Fruit fly (Drosophila melanogaster) whole organism, pupa: ENCODE results near the gene Srp19.

Experiments used
- CG10348 ChIP-seq: fragments of 200-800 bp; sonication (Bioruptor generic); IDR thresholded peaks from 2 replicates; pipeline ENCODE4 v1.3.6; 2022; ENCODE audit warnings: missing biosample characterization, missing genetic modification characterization
- CG12605 ChIP-seq: fragments of 200-800 bp; sonication (Bioruptor generic); IDR thresholded peaks from 2 replicates; pipeline ENCODE4 v1.3.6; 2022; ENCODE audit warnings: missing biosample characterization, missing genetic modification characterization
- CG13204 ChIP-seq: fragments of 200-800 bp; sonication (Bioruptor generic); optimal IDR thresholded peaks from 2 replicates; lab custom pipeline; 2018; ENCODE audit warnings: missing biosample characterization, mild to moderate bottlenecking, missing genetic modification characterization, moderate library complexity
- CG14655 ChIP-seq: fragments of 200-800 bp; sonication (Bioruptor generic); optimal IDR thresholded peaks from 3 replicates; lab custom pipeline; 2017; ENCODE audit warnings: mild to moderate bottlenecking, missing biosample characterization, missing genetic modification reagents, missing genetic modification characterization
- CG15710 ChIP-seq: fragments of 200-800 bp; sonication (Bioruptor generic); optimal IDR thresholded peaks from 2 replicates; lab custom pipeline; 2018; ENCODE audit warnings: missing biosample characterization, mild to moderate bottlenecking, missing genetic modification characterization, moderate library complexity
- CG17806 ChIP-seq: fragments of 200-800 bp; sonication (Bioruptor generic); optimal IDR thresholded peaks from 2 replicates; lab custom pipeline; 2018; ENCODE audit warnings: missing biosample characterization, mild to moderate bottlenecking, missing genetic modification characterization, moderate library complexity
- CG32121 ChIP-seq: fragments of 200-800 bp; sonication (Bioruptor generic); IDR thresholded peaks from 2 replicates; pipeline ENCODE4 v1.3.6; 2022; ENCODE audit warnings: missing biosample characterization, missing genetic modification characterization
- CG34367 ChIP-seq: fragments of 200-800 bp; sonication (Bioruptor generic); optimal IDR thresholded peaks from 2 replicates; lab custom pipeline; 2018; ENCODE audit warnings: missing biosample characterization, mild to moderate bottlenecking, missing genetic modification characterization
- CG4496 ChIP-seq: fragments of 200-800 bp; sonication (Bioruptor generic); IDR thresholded peaks from 3 replicates; pipeline ENCODE4 v1.3.6; 2022; ENCODE audit warnings: missing biosample characterization, missing genetic modification characterization
- CG8159 ChIP-seq: fragments of 200-800 bp; sonication (Bioruptor generic); optimal IDR thresholded peaks from 3 replicates; lab custom pipeline; 2018; ENCODE audit warnings: missing biosample characterization, mild to moderate bottlenecking, missing genetic modification characterization, moderate library complexity
- CG8301 ChIP-seq: fragments of 200-800 bp; sonication (Bioruptor generic); optimal IDR thresholded peaks from 2 replicates; lab custom pipeline; 2018; ENCODE audit warnings: missing biosample characterization, mild to moderate bottlenecking, missing genetic modification characterization
- CG9948 ChIP-seq: fragments of 200-800 bp; sonication (Bioruptor generic); optimal IDR thresholded peaks from 2 replicates; lab custom pipeline; 2018; ENCODE audit warnings: missing biosample characterization, mild to moderate bottlenecking, missing genetic modification characterization, moderate library complexity
- D1 ChIP-seq: fragments of 200-800 bp; sonication (Bioruptor generic); optimal IDR thresholded peaks from 2 replicates; lab custom pipeline; 2018; ENCODE audit warnings: missing biosample characterization, mild to moderate bottlenecking, missing genetic modification characterization, moderate library complexity
- EcR ChIP-seq: fragments of 200-800 bp; sonication (Bioruptor generic); optimal IDR thresholded peaks from 3 replicates; lab custom pipeline; 2019; ENCODE audit warnings: missing biosample characterization, missing genetic modification characterization, mild to moderate bottlenecking, moderate library complexity, missing genetic modification reagents
- Ets98B ChIP-seq: fragments of 200-800 bp; sonication (Bioruptor generic); IDR thresholded peaks from 2 replicates; pipeline ENCODE4 v1.3.6; 2022; ENCODE audit warnings: missing biosample characterization, missing genetic modification characterization
- Pif1A ChIP-seq: fragments of 200-800 bp; sonication (Bioruptor generic); optimal IDR thresholded peaks from 3 replicates; lab custom pipeline; 2016; ENCODE audit warnings: missing biosample characterization, missing genetic modification characterization
- Pif1B ChIP-seq: fragments of 200-800 bp; sonication (Bioruptor generic); optimal IDR thresholded peaks from 3 replicates; lab custom pipeline; 2016; ENCODE audit warnings: missing biosample characterization, missing genetic modification characterization
- Snoo ChIP-seq: fragments of 200-800 bp; sonication (Bioruptor generic); optimal IDR thresholded peaks from 3 replicates; lab custom pipeline; 2017; ENCODE audit warnings: missing biosample characterization, mild to moderate bottlenecking, missing genetic modification characterization, inconsistent platforms
- fd96Ca ChIP-seq: fragments of 200-800 bp; sonication (Bioruptor generic); IDR thresholded peaks from 3 replicates; pipeline ENCODE4 v1.3.6; 2022; ENCODE audit warnings: missing biosample characterization, missing genetic modification characterization
- gl ChIP-seq: fragments of 200-800 bp; sonication (Bioruptor generic); optimal IDR thresholded peaks from 2 replicates; lab custom pipeline; 2018; ENCODE audit warnings: missing biosample characterization, mild to moderate bottlenecking, missing genetic modification characterization
- rn ChIP-seq: fragments of 200-800 bp; sonication (Bioruptor generic); IDR thresholded peaks from 2 replicates; pipeline ENCODE4 v1.3.6; 2022; ENCODE audit warnings: missing biosample characterization, missing genetic modification characterization

Srp19 gene

DNA sequence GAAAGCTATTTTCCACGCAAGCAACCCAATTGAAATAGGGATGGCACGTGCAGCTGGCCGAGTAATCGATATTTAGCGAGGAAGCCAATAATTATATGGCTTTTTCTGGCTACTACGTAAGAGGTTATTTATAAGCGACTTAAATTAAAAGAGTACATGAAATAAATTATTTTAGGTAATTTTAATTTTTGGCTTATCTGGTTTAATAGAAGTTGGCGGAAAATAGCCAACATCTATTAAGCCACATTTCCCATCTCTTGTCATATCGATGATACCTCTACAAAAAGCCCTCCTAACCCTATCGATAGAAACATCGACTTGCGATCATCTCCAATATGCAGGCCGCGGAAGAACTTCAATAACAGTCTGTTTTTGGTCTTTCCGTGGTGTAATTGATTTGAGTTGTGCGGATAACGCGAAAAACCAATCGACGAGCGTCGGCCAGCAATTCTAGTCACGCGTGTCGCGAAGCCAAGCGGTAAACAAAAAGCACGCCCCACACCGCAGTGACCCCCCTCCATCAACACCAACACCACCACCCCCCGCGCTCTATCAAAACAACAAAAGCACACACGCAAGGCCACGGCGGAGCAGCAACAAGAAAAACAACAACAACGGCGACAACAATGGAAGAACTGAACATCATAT is at the start of gene Srp19, which contains the start of gene qm:
TSS of gene Srp19 (minus strand) at position 51 of the 648 bp plus-strand sequence.
TSS of gene qm (plus strand) at position 330 of the 648 bp plus-strand sequence.
- peak; percentile 27; the same call in 2 of the 3 replicates for TF ChIP-seq fd96Ca
- no peak for TF ChIP-seq Pif1A (GFP tag; lab: Kevin White, UChicago)
- peak; percentile 25; the same call in 1 of the 2 replicates for TF ChIP-seq CG32121 (GFP tag; lab: Robert Waterston, UW)
- TF ChIP-seq CG8159 (tag; lab: Kevin White, UChicago), result no peak
- peak; percentile 11 for TF ChIP-seq CG15710
- no peak for TF ChIP-seq rn (GFP tag; lab: Robert Waterston, UW)
- no peak for TF ChIP-seq CG17806
- TF ChIP-seq CG4496, result peak; percentile 59; the same call in 1 of the 3 replicates
- TF ChIP-seq CG13204 (GFP tag; lab: Kevin White, UChicago), result peak; percentile 61
- peak; percentile 64 for TF ChIP-seq CG12605 (GFP tag; lab: Robert Waterston, UW)
- peak; percentile 20 for TF ChIP-seq gl (tag; lab: Kevin White, UChicago)
- no peak for TF ChIP-seq CG14655 (GFP tag; lab: Kevin White, UChicago)
- no peak for TF ChIP-seq CG10348 (GFP tag; lab: Robert Waterston, UW)
- TF ChIP-seq Pif1B, result no peak
- TF ChIP-seq CG8301 (tag; lab: Kevin White, UChicago), result no peak
- no peak for TF ChIP-seq D1 (tag; lab: Kevin White, UChicago)
- TF ChIP-seq Ets98B (GFP tag; lab: Robert Waterston, UW), result peak; percentile 43; the same call in 1 of the 2 replicates
- TF ChIP-seq CG34367 (tag; lab: Kevin White, UChicago), result no peak
- peak; percentile 44 for TF ChIP-seq EcR (GFP tag; lab: Kevin White, UChicago)
- TF ChIP-seq Snoo, result no peak
- TF ChIP-seq CG9948 (tag; lab: Kevin White, UChicago), result no peak

DNA sequence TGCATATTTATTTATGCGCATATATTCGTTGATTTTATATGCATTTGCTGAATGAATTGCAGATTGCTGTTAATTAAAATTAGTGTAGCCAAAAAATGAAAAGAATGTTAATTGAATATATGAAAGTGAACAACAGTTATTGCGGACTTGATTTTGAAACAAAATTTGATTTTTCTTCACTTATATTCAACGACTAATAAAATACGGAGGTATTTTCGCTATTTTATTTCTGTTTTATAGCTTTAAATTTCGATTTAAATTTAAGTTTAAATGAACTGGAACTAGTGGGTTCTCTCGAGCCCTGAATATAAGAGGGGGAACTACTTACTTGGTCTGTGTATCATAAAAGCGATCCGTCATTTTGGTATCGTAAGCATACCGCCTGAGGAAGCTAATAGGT is 48.2 kb upstream of the Srp19 start, which contains the start of gene CG32379:
TSS of gene CG32379 (plus strand) at position 301 of the 400 bp plus-strand sequence.
- TF ChIP-seq D1 (tag; lab: Kevin White, UChicago), result no peak
- TF ChIP-seq Ets98B (GFP tag; lab: Robert Waterston, UW), result no peak
- TF ChIP-seq rn (GFP tag; lab: Robert Waterston, UW), result no peak
- no peak for TF ChIP-seq CG14655 (GFP tag; lab: Kevin White, UChicago)
- TF ChIP-seq Pif1B, result no peak
- TF ChIP-seq CG32121 (GFP tag; lab: Robert Waterston, UW), result no peak
- no peak for TF ChIP-seq CG8301 (tag; lab: Kevin White, UChicago)
- no peak for TF ChIP-seq CG34367 (tag; lab: Kevin White, UChicago)
- TF ChIP-seq Snoo, result no peak
- TF ChIP-seq CG13204 (GFP tag; lab: Kevin White, UChicago), result no peak
- no peak for TF ChIP-seq CG15710
- TF ChIP-seq fd96Ca, result no peak
- TF ChIP-seq CG9948 (tag; lab: Kevin White, UChicago), result no peak

DNA sequence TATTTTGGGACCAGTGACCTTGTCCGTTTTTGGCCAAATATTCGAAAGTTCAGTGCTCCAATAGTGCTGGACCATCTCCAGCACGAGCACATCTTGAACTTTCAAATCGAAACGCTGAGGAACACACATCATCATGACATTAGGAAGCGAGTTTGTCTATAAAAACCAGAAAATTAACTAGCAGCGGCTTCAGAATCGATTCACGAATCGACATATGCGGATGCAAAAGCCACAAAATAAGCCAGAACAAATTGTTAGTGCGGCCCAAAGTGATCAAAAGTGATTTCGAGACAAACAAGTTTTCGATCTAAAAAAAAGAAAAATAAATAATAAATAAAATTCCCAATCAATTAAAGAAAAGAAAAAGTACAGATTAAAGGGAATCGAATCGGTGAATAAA is 42.6 kb upstream of the Srp19 start, which contains the start of gene CG8563:
TSS of gene CG8563 (plus strand) at position 301 of the 400 bp plus-strand sequence.
- TF ChIP-seq gl (tag; lab: Kevin White, UChicago) (no peak), D1 (tag; lab: Kevin White, UChicago) (no peak), CG12605 (GFP tag; lab: Robert Waterston, UW) (no peak), rn (GFP tag; lab: Robert Waterston, UW) (no peak), CG13204 (GFP tag; lab: Kevin White, UChicago) (no peak), CG8159 (tag; lab: Kevin White, UChicago) (no peak), fd96Ca (no peak), CG17806 (no peak), CG4496 (no peak), Pif1A (GFP tag; lab: Kevin White, UChicago) (no peak), Snoo (no peak), CG34367 (tag; lab: Kevin White, UChicago) (no peak), Ets98B (GFP tag; lab: Robert Waterston, UW) (no peak), CG15710 (no peak), CG8301 (tag; lab: Kevin White, UChicago) (no peak), CG9948 (tag; lab: Kevin White, UChicago) (no peak), CG32121 (GFP tag; lab: Robert Waterston, UW) (no peak), Pif1B (no peak), CG10348 (GFP tag; lab: Robert Waterston, UW) (no peak), EcR (GFP tag; lab: Kevin White, UChicago) (no peak)

DNA sequence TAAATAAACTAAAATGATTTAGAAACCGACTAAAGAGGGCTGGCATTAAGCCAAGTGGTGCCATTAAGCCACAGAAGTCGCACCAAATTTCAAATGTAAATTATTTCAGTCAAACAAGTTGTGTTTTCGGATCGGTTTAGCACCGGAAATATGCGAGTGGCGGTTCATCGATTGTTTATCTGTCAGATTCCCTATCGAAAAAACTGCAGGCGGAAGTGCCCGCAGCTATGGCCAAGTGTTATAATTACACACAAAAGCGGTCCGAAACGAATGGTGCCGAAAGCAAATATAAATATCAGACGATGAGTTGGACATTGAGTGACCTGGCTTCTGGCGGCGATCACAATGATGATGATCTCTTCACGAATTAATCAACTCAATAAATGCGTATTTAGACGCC is 42.2 kb upstream of the Srp19 start:
- no peak for TF ChIP-seq CG4496
- TF ChIP-seq fd96Ca, result no peak
- TF ChIP-seq D1 (tag; lab: Kevin White, UChicago), result no peak
- no peak for TF ChIP-seq CG10348 (GFP tag; lab: Robert Waterston, UW)
- TF ChIP-seq rn (GFP tag; lab: Robert Waterston, UW), result no peak
- no peak for TF ChIP-seq Pif1B
- TF ChIP-seq Ets98B (GFP tag; lab: Robert Waterston, UW), result no peak
- no peak for TF ChIP-seq CG8301 (tag; lab: Kevin White, UChicago)
- TF ChIP-seq CG15710, result no peak
- no peak for TF ChIP-seq CG8159 (tag; lab: Kevin White, UChicago)
- TF ChIP-seq CG9948 (tag; lab: Kevin White, UChicago), result no peak
- no peak for TF ChIP-seq CG14655 (GFP tag; lab: Kevin White, UChicago)

DNA sequence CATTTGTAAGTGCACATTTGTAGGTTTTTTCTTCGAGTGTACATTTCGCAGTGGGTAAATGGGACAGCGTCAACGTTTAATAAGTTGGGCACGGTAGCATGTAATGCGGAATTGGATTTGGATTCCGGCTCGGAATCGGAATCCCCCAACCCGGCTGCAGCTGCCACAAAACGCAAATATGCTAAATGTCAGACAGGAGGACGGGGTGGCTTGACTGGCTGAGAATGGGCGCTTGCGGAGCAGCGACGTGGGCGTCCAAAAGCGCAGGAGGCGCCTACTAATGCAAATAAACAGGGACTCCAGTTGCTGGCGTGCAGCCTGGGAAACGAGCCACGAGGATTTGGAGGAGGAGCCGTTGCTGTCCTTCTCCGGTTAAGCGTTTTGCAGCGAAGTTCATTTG is 40.0 kb upstream of the Srp19 start, which contains the start of gene CG8564:
TSS of gene CG8564 (minus strand) at position 101 of the 400 bp plus-strand sequence.
- TF ChIP-seq Pif1B (no peak), CG8159 (tag; lab: Kevin White, UChicago) (no peak), CG32121 (GFP tag; lab: Robert Waterston, UW) (no peak), Pif1A (GFP tag; lab: Kevin White, UChicago) (no peak), rn (GFP tag; lab: Robert Waterston, UW) (no peak), CG12605 (GFP tag; lab: Robert Waterston, UW) (no peak), Snoo (no peak), CG4496 (no peak), CG15710 (no peak)
